Worm (Caenorhabditis elegans): ENCODE results near the gene str-121.

Gene str-121

ce11 chrV:254591-254990 lies at the start of gene str-121:
TSS of gene str-121 (minus strand) at chrV:254691.
- TF ChIP-seq ces-1 (GFP tag; optimal IDR thresholded peaks at IDR 0.05) (no peak), drap-1 (GFP tag; optimal IDR thresholded peaks at IDR 0.05) (no peak), zip-8 (tag; optimal IDR thresholded peaks at IDR 0.05) (no peak), nhr-76 (tag; optimal IDR thresholded peaks at IDR 0.05) (no peak), M03D4.4 (tag; optimal IDR thresholded peaks at IDR 0.05) (no peak), flh-1 (GFP tag; optimal IDR thresholded peaks at IDR 0.05) (no peak), blmp-1 (tag; optimal IDR thresholded peaks at IDR 0.05) (no peak), nhr-237 (tag; optimal IDR thresholded peaks at IDR 0.05) (no peak), ham-2 (GFP tag; optimal IDR thresholded peaks at IDR 0.05) (no peak)

- TF ChIP-seq unc-39 (tag; optimal IDR thresholded peaks at IDR 0.05) (no peak), nhr-12 (tag; optimal IDR thresholded peaks at IDR 0.05) (no peak), sem-2 (GFP tag; optimal IDR thresholded peaks at IDR 0.05) (no peak), nhr-2 (tag; optimal IDR thresholded peaks at IDR 0.05) (no peak), pha-4 (tag; optimal IDR thresholded peaks at IDR 0.05) (no peak), lin-13 (tag; optimal IDR thresholded peaks at IDR 0.05) (no peak), snpc-4 (tag; optimal IDR thresholded peaks at IDR 0.05) (no peak), nhr-76 (tag; optimal IDR thresholded peaks at IDR 0.05) (no peak), nhr-28 (tag; optimal IDR thresholded peaks at IDR 0.05) (no peak), M03D4.4 (tag; optimal IDR thresholded peaks at IDR 0.05) (no peak), ceh-43 (GFP tag; optimal IDR thresholded peaks at IDR 0.05) (no peak), ceh-83 (GFP tag; optimal IDR thresholded peaks at IDR 0.05) (no peak), tbx-8 (GFP tag; optimal IDR thresholded peaks at IDR 0.05) (no peak)
Observed at ce11 chrV:303271-303670, 48.8 kb upstream of the str-121 start.

- TF ChIP-seq lsy-2 (tag; optimal IDR thresholded peaks at IDR 0.05) = no peak
- no peak for TF ChIP-seq cnd-1 (tag; optimal IDR thresholded peaks at IDR 0.05)
- TF ChIP-seq nhr-76 (tag; optimal IDR thresholded peaks at IDR 0.05) = no peak
- no peak for TF ChIP-seq nhr-12 (tag; optimal IDR thresholded peaks at IDR 0.05)
- no peak for TF ChIP-seq pha-4 (tag; optimal IDR thresholded peaks at IDR 0.05)
- no peak for TF ChIP-seq zip-8 (tag; optimal IDR thresholded peaks at IDR 0.05)
- TF ChIP-seq ztf-11 (tag; optimal IDR thresholded peaks at IDR 0.05) = no peak
- no peak for TF ChIP-seq ham-2 (GFP tag; optimal IDR thresholded peaks at IDR 0.05)
- no peak for TF ChIP-seq snpc-4 (tag; optimal IDR thresholded peaks at IDR 0.05)
- TF ChIP-seq bed-3 (GFP tag; optimal IDR thresholded peaks at IDR 0.05) = no peak
- no peak for TF ChIP-seq elt-3 (tag; optimal IDR thresholded peaks at IDR 0.05)
- no peak for TF ChIP-seq mab-5 (tag; optimal IDR thresholded peaks at IDR 0.05)
- no peak for TF ChIP-seq lin-13 (tag; optimal IDR thresholded peaks at IDR 0.05)
- TF ChIP-seq sptf-1 (tag; optimal IDR thresholded peaks at IDR 0.05) = no peak
- no peak for TF ChIP-seq lin-32 (GFP tag; optimal IDR thresholded peaks at IDR 0.05)
- TF ChIP-seq unc-39 (tag; optimal IDR thresholded peaks at IDR 0.05) = no peak
Observed at ce11 chrV:298395-298794, 43.9 kb upstream of the str-121 start.

- TF ChIP-seq ceh-39 (tag; optimal IDR thresholded peaks at IDR 0.05) (no peak), bed-3 (GFP tag; optimal IDR thresholded peaks at IDR 0.05) (no peak), zip-8 (tag; optimal IDR thresholded peaks at IDR 0.05) (no peak)
Observed at ce11 chrV:297424-297991, 43.0 kb upstream of the str-121 start, which contains the start of gene F33E11.2. TSS of gene F33E11.2 (plus strand) at chrV:297947.

ce11 chrV:295802-296201 lies 41.3 kb upstream of the str-121 start:
- TF ChIP-seq bed-3 (GFP tag; optimal IDR thresholded peaks at IDR 0.05) (no peak), cnd-1 (tag; optimal IDR thresholded peaks at IDR 0.05) (no peak)

ce11 chrV:285298-285697 lies 30.8 kb upstream of the str-121 start:
- no peak for TF ChIP-seq zip-8 (tag; optimal IDR thresholded peaks at IDR 0.05)
- no peak for TF ChIP-seq tbx-8 (GFP tag; optimal IDR thresholded peaks at IDR 0.05)
- no peak for TF ChIP-seq nhr-12 (tag; optimal IDR thresholded peaks at IDR 0.05)
- no peak for TF ChIP-seq blmp-1 (tag; optimal IDR thresholded peaks at IDR 0.05)
- TF ChIP-seq lin-32 (GFP tag; optimal IDR thresholded peaks at IDR 0.05) = no peak
- no peak for TF ChIP-seq unc-62 (GFP tag; optimal IDR thresholded peaks at IDR 0.05)
- TF ChIP-seq unc-39 (tag; optimal IDR thresholded peaks at IDR 0.05) = no peak
- TF ChIP-seq nhr-2 (tag; optimal IDR thresholded peaks at IDR 0.05) = no peak
- TF ChIP-seq M03D4.4 (tag; optimal IDR thresholded peaks at IDR 0.05) = no peak
- TF ChIP-seq nhr-237 (tag; optimal IDR thresholded peaks at IDR 0.05) = no peak
- TF ChIP-seq drap-1 (GFP tag; optimal IDR thresholded peaks at IDR 0.05) = no peak
- no peak for TF ChIP-seq cnd-1 (tag; optimal IDR thresholded peaks at IDR 0.05)
- no peak for TF ChIP-seq hlh-1 (tag; optimal IDR thresholded peaks at IDR 0.05)
- TF ChIP-seq ceh-83 (GFP tag; optimal IDR thresholded peaks at IDR 0.05) = no peak
- no peak for TF ChIP-seq mls-2 (tag; optimal IDR thresholded peaks at IDR 0.05)
- TF ChIP-seq snpc-4 (tag; optimal IDR thresholded peaks at IDR 0.05) = no peak
- TF ChIP-seq lin-13 (tag; optimal IDR thresholded peaks at IDR 0.05) = no peak

Data from whole organism, mixed stage, embryonic.